Fruit fly (Drosophila melanogaster): ENCODE data around the gene Sfp24Bd.
A peak's percentile ranks its signal among the peaks of the same experiment; 100 is the strongest.

Sfp24Bd gene

dm6 chr2L:3647521-3648172, 21.3 kb downstream of the Sfp24Bd start (continued):
- TF ChIP-seq CG17328 (GFP tag; IDR thresholded peaks at IDR 0.05): peak; percentile 21; the same call in 1 of the 2 replicates
- peak; percentile 28; the same call in 1 of the 2 replicates for TF ChIP-seq vvl (GFP tag; IDR thresholded peaks at IDR 0.05)
- 0 out of 3 replicates have a peak, but pooled peaks have one; percentile 12 for TF ChIP-seq so (GFP tag; IDR thresholded peaks at IDR 0.05)
- no peak for TF ChIP-seq CG14667 (GFP tag; IDR thresholded peaks at IDR 0.05)
- no peak for TF ChIP-seq dati (GFP tag; IDR thresholded peaks at IDR 0.05)
- no peak for TF ChIP-seq dimm (GFP tag; IDR thresholded peaks at IDR 0.05)
- no peak for TF ChIP-seq CG1602 (GFP tag; optimal IDR thresholded peaks at IDR 0.05)
- no peak for TF ChIP-seq CG4854 (GFP tag; optimal IDR thresholded peaks at IDR 0.05)
- TF ChIP-seq CG4404 (GFP tag; IDR thresholded peaks at IDR 0.05): no peak
- peak; percentile 60 for TF ChIP-seq CG15601 (tag; optimal IDR thresholded peaks at IDR 0.05)
- TF ChIP-seq sim (GFP tag; IDR thresholded peaks at IDR 0.05): no peak
- TF ChIP-seq gcm (GFP tag; optimal IDR thresholded peaks at IDR 0.05): peak; percentile 2
- no peak for TF ChIP-seq D19A (tag; optimal IDR thresholded peaks at IDR 0.05)
- TF ChIP-seq HLH4C (GFP tag; IDR thresholded peaks at IDR 0.05; ENCODE audit: partially characterized antibody): no peak
- TF ChIP-seq CG13296 (GFP tag; optimal IDR thresholded peaks at IDR 0.05): no peak
- no peak for TF ChIP-seq CG32532 (GFP tag; IDR thresholded peaks at IDR 0.05)
- TF ChIP-seq Vsx1 (GFP tag; optimal IDR thresholded peaks at IDR 0.05): peak; percentile 34
- TF ChIP-seq Doc3 (GFP tag; IDR thresholded peaks at IDR 0.05; ENCODE audit: partially characterized antibody): no peak
- no peak for TF ChIP-seq CG12071 (GFP tag; optimal IDR thresholded peaks at IDR 0.05)
- no peak for TF ChIP-seq CG11093 (GFP tag; IDR thresholded peaks at IDR 0.05)
- no peak for TF ChIP-seq en (GFP tag; optimal IDR thresholded peaks at IDR 0.05)
- TF ChIP-seq sc (optimal IDR thresholded peaks at IDR 0.05): no peak
- peak; percentile 33 for TF ChIP-seq sc (GFP tag; optimal IDR thresholded peaks at IDR 0.05)
- TF ChIP-seq ssp (GFP tag; IDR thresholded peaks at IDR 0.05): no peak
- no peak for TF ChIP-seq CG5180 (GFP tag; optimal IDR thresholded peaks at IDR 0.05)
- no peak for TF ChIP-seq CG2129 (GFP tag; IDR thresholded peaks at IDR 0.05; ENCODE audit: partially characterized antibody)
- TF ChIP-seq CG8388 (GFP tag; optimal IDR thresholded peaks at IDR 0.05): no peak
- TF ChIP-seq CG4360 (GFP tag; IDR thresholded peaks at IDR 0.05): peak; percentile 41
- no peak for TF ChIP-seq Atf6 (GFP tag; IDR thresholded peaks at IDR 0.05)
- TF ChIP-seq insv (GFP tag; optimal IDR thresholded peaks at IDR 0.05): no peak
- TF ChIP-seq bab2 (GFP tag; optimal IDR thresholded peaks at IDR 0.05): no peak
- TF ChIP-seq trh (GFP tag; optimal IDR thresholded peaks at IDR 0.05): no peak
- no peak for TF ChIP-seq bcd (GFP tag; optimal IDR thresholded peaks at IDR 0.05)
- 0 out of 2 replicates have a peak, but pooled peaks have one; percentile 30 for TF ChIP-seq Xrp1 (GFP tag; IDR thresholded peaks at IDR 0.05)
- no peak for TF ChIP-seq CG18764 (GFP tag; optimal IDR thresholded peaks at IDR 0.05)
- TF ChIP-seq ro (GFP tag; IDR thresholded peaks at IDR 0.05): no peak
- TF ChIP-seq Six4 (GFP tag; optimal IDR thresholded peaks at IDR 0.05): no peak
- peak; percentile 28 for TF ChIP-seq CG8924 (tag; optimal IDR thresholded peaks at IDR 0.05)
- TF ChIP-seq Oli (tag; optimal IDR thresholded peaks at IDR 0.05): no peak
- TF ChIP-seq cato (GFP tag; optimal IDR thresholded peaks at IDR 0.05; ENCODE audit: borderline replicate concordance): peak; percentile 7
- no peak for TF ChIP-seq cwo (GFP tag; optimal IDR thresholded peaks at IDR 0.05)
- TF ChIP-seq abd-A (tag; optimal IDR thresholded peaks at IDR 0.05): no peak
- TF ChIP-seq CG11504 (tag; optimal IDR thresholded peaks at IDR 0.05): peak; percentile 30
- no peak for TF ChIP-seq CG13775 (GFP tag; optimal IDR thresholded peaks at IDR 0.05)
- no peak for TF ChIP-seq E2f1 (GFP tag; IDR thresholded peaks at IDR 0.05)
- no peak for TF ChIP-seq dm (GFP tag; optimal IDR thresholded peaks at IDR 0.05)
- no peak for TF ChIP-seq zen (tag; optimal IDR thresholded peaks at IDR 0.05)
- TF ChIP-seq pum (GFP tag; optimal IDR thresholded peaks at IDR 0.05): no peak
- peak; percentile 70 for TF ChIP-seq Drgx (GFP tag; IDR thresholded peaks at IDR 0.05)
- TF ChIP-seq CG10366 (GFP tag; IDR thresholded peaks at IDR 0.05): no peak
- no peak for TF ChIP-seq CG42726 (GFP tag; IDR thresholded peaks at IDR 0.05; ENCODE audit: partially characterized antibody)
